Worm (Caenorhabditis elegans): ENCODE data around the gene pes-5.

Gene pes-5

ce11 chrII:11806256-11806655 lies 23.6 kb downstream of the pes-5 start, which contains the start of gene jmjd-1.1:
TSS of gene jmjd-1.1 (plus strand) at chrII:11806556.
- no peak for TF ChIP-seq unc-62 (GFP tag; optimal IDR thresholded peaks at IDR 0.05)

ce11 chrII:11802451-11802850 lies 27.4 kb downstream of the pes-5 start, which contains the start of gene F43G6.17:
TSS of gene F43G6.17 (plus strand) at chrII:11802751.
- no peak for TF ChIP-seq unc-62 (GFP tag; optimal IDR thresholded peaks at IDR 0.05)

ce11 chrII:11798737-11799136 lies 31.1 kb downstream of the pes-5 start, which contains the start of gene hda-5:
TSS of gene hda-5 (plus strand) at chrII:11799037.
- no peak for TF ChIP-seq unc-62 (GFP tag; optimal IDR thresholded peaks at IDR 0.05)

- no peak for TF ChIP-seq unc-62 (GFP tag; optimal IDR thresholded peaks at IDR 0.05)
Observed at ce11 chrII:11797194-11797593, 32.6 kb downstream of the pes-5 start.

- TF ChIP-seq unc-62 (GFP tag; optimal IDR thresholded peaks at IDR 0.05) = no peak
Observed at ce11 chrII:11794392-11794791, 35.4 kb downstream of the pes-5 start.

ce11 chrII:11790458-11790857 lies 39.4 kb downstream of the pes-5 start, which contains the start of gene F43G6.4:
TSS of gene F43G6.4 (plus strand) at chrII:11790758.
- TF ChIP-seq unc-62 (GFP tag; optimal IDR thresholded peaks at IDR 0.05) = no peak

- TF ChIP-seq unc-62 (GFP tag; optimal IDR thresholded peaks at IDR 0.05) = no peak
Observed at ce11 chrII:11788025-11788424, 41.8 kb downstream of the pes-5 start.

ce11 chrII:11782493-11782892 lies 47.3 kb downstream of the pes-5 start, which contains the start of gene F43G6.16:
TSS of gene F43G6.16 (minus strand) at chrII:11782633.
- TF ChIP-seq unc-62 (GFP tag; optimal IDR thresholded peaks at IDR 0.05) = no peak
